Fruit fly (Drosophila melanogaster) whole organism, embryonic: ENCODE results near the gene CG2224.

Experiments
- CG4282 ChIP-seq: fragments of 200-800 bp; sonication (Bioruptor generic); optimal IDR thresholded peaks from 2 replicates; lab custom pipeline; 2016; ENCODE audit warnings: missing biosample characterization, missing genetic modification characterization
- CG9609 ChIP-seq: fragments of 200-800 bp; sonication (Bioruptor generic); optimal IDR thresholded peaks from 3 replicates; lab custom pipeline; 2016; ENCODE audit warnings: missing biosample characterization, missing genetic modification characterization
- Dp ChIP-seq: fragments of 200-800 bp; sonication (Bioruptor generic); optimal IDR thresholded peaks from 2 replicates; lab custom pipeline; 2018; ENCODE audit warnings: missing biosample characterization, mild to moderate bottlenecking, missing genetic modification characterization, moderate library complexity
- Lhr ChIP-seq: fragments of 200-800 bp; sonication (Bioruptor generic); optimal IDR thresholded peaks from 3 replicates; lab custom pipeline; 2017; ENCODE audit warnings: mild to moderate bottlenecking, missing biosample characterization, missing genetic modification reagents, missing genetic modification characterization
- lov ChIP-seq, 2 experiments: fragments of 200-800 bp in 1 of 2; fragments of >200 bp in 1 of 2; sonication (Bioruptor generic) in 1 of 2; IDR thresholded peaks in 1 of 2; optimal IDR thresholded peaks in 1 of 2; 2 replicates in 1 of 2; 3 replicates in 1 of 2; pipeline versions ENCODE4 v1.3.6 to Lab custom; 2017 to 2022; ENCODE audit warnings: missing biosample characterization in 1 of 2, missing genetic modification characterization in 1 of 2
- p53 ChIP-seq: fragments of 200-800 bp; sonication (Bioruptor generic); optimal IDR thresholded peaks from 2 replicates; lab custom pipeline; 2016; ENCODE audit warnings: missing biosample characterization, missing genetic modification characterization
- pita ChIP-seq: fragments of 200-800 bp; sonication (Bioruptor generic); optimal IDR thresholded peaks from 2 replicates; lab custom pipeline; 2017; ENCODE audit warnings: missing biosample characterization, mild to moderate bottlenecking, missing genetic modification characterization
- sna ChIP-seq: fragments of 200-800 bp; sonication (Bioruptor generic); IDR thresholded peaks from 2 replicates; pipeline ENCODE4 v1.3.6; 2022; ENCODE audit warnings: missing biosample characterization, missing genetic modification characterization; ENCODE audit not compliant: partially characterized antibody
- so ChIP-seq: fragments of 200-800 bp; sonication (Bioruptor generic); IDR thresholded peaks from 3 replicates; pipeline ENCODE4 v1.3.6; 2022; ENCODE audit warnings: missing biosample characterization, missing genetic modification characterization

dm6 chr3R:30413795-30414194 lies 45.3 kb downstream of the CG2224 start:
- TF ChIP-seq pita (no peak), lov (optimal IDR thresholded peaks at IDR 0.05; lab: Kevin White, UChicago) (no peak), lov (GFP tag; IDR thresholded peaks at IDR 0.05; lab: Robert Waterston, UW) (0 out of 3 replicates have a peak, but pooled peaks have one; percentile 57), Dp (GFP tag; lab: Kevin White, UChicago) (no peak), Lhr (no peak), so (peak; percentile 56; the same call in 1 of the 3 replicates), CG9609 (peak; percentile 7), p53 (GFP tag; lab: Kevin White, UChicago) (no peak), sna (GFP tag; lab: Robert Waterston, UW) (no peak), CG4282 (GFP tag; lab: Kevin White, UChicago) (no peak)
